Fruit fly (Drosophila melanogaster) whole organism, embryonic: ENCODE data around the gene SIFaR.

Experiments used
- Oaz ChIP-seq: fragments of 200-800 bp; sonication (Bioruptor generic); IDR thresholded peaks from 2 replicates; pipeline ENCODE4 v1.3.6; 2022; ENCODE audit warnings: missing biosample characterization, missing genetic modification characterization
- ase ChIP-seq: fragments of 200-800 bp; sonication (Bioruptor generic); IDR thresholded peaks from 3 replicates; pipeline ENCODE4 v1.3.6; 2022; ENCODE audit warnings: missing biosample characterization, missing genetic modification characterization
- dm ChIP-seq: fragments of 200-800 bp; sonication (Bioruptor generic); optimal IDR thresholded peaks from 3 replicates; lab custom pipeline; 2016; ENCODE audit warnings: missing biosample characterization, missing genetic modification characterization

DNA sequence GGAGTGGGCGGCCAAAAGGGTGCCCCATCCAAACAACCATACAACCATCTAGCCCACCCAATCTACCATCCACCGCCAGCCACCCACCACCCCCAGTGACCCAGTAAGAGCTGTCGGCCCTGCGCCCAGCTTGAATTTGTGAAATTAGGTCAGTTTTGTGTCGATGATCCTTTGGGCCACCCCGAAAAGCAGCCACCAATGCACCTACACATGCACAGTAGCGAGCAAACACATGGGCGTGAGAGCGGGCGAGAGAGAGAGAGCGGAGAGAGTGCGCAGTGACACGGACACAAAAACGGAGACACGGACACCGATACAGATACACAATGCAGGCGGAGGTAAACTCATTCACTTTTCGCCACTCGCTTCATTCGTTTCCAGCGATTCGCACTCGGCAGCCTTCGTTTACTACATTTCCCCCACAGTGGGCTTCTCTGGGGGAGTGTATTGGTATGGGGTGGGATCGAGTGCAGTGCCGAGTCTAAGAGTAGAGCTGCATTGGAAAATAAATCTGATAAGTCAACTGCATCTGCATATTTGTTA, 4.7 kb downstream of the SIFaR start:
- TF ChIP-seq ase (GFP tag; lab: Robert Waterston, UW) (no peak), dm (GFP tag; lab: Kevin White, UChicago) (no peak), Oaz (GFP tag; lab: Robert Waterston, UW) (no peak)
